Fruit fly (Drosophila melanogaster): Measurements from ENCODE around the gene mnb.

dm6 chrX:17819635-17820139 is 67.3 kb downstream of the mnb start, which contains the start of gene CG12986:
- no peak for TF ChIP-seq insv (optimal IDR thresholded peaks at IDR 0.05)
- TF ChIP-seq Myc (optimal IDR thresholded peaks at IDR 0.05), result no peak

All from Kc167 (cell line).